Fruit fly (Drosophila melanogaster) Kc167 (cell line): ENCODE results near the gene CG13385.

Experiments
- Myc ChIP-seq: fragments of >200 bp; optimal IDR thresholded peaks from 2 replicates; lab custom pipeline; 2017; ENCODE audit warnings: missing external identifiers
- Sin3A ChIP-seq: fragments of >200 bp; optimal IDR thresholded peaks from 2 replicates; lab custom pipeline; 2018; ENCODE audit warnings: missing external identifiers
- h ChIP-seq: fragments of >200 bp; optimal IDR thresholded peaks from 3 replicates; lab custom pipeline; 2018; ENCODE audit warnings: missing external identifiers
- insv ChIP-seq: fragments of >200 bp; optimal IDR thresholded peaks from 3 replicates; lab custom pipeline; 2018; ENCODE audit warnings: missing external identifiers
- psq ChIP-seq: fragments of >200 bp; optimal IDR thresholded peaks from 2 replicates; lab custom pipeline; 2017; ENCODE audit warnings: missing external identifiers
- ttk ChIP-seq: sonication (Bioruptor generic); optimal IDR thresholded peaks from 2 replicates; lab custom pipeline; 2017; ENCODE audit warnings: missing external identifiers

Gene CG13385

dm6 chr2L:8395996-8396699 is at the start of gene CG13385, which contains the start of gene Peritrophin-15a:
TSS of gene CG13385 (plus strand) at chr2L:8396649.
TSS of gene Peritrophin-15a (minus strand) at chr2L:8396096.
- TF ChIP-seq Myc (lab: Kevin White, UChicago) (no peak), ttk (lab: Kevin White, UChicago) (no peak), insv (lab: Kevin White, UChicago) (no peak), psq (lab: Kevin White, UChicago) (no peak), h (lab: Kevin White, UChicago) (no peak), Sin3A (no peak)

dm6 chr2L:8350560-8351171 is 45.8 kb upstream of the CG13385 start:
- TF ChIP-seq h (lab: Kevin White, UChicago): no peak
- TF ChIP-seq insv (lab: Kevin White, UChicago): no peak
- no peak for TF ChIP-seq Myc (lab: Kevin White, UChicago)
- TF ChIP-seq Sin3A: no peak
- TF ChIP-seq ttk (lab: Kevin White, UChicago): no peak
- TF ChIP-seq psq (lab: Kevin White, UChicago): no peak

DNA sequence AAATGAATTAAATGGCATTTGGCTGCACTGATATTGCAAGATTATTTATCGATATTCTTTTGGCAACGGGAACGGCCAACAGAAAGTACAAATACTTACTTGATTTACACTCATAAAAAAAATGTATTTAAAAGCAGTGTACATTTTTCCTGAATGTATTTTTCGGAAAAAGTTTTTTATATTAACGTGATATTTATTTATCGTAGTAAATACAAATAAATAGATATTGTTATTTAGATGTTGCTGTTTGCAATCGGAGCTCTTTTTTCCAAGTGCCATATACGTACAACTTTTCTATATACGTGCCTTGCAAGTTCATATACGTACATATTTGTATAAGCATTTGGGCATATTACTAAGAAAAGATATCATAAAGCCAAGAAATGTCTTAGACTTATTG is 45.1 kb upstream of the CG13385 start:
- TF ChIP-seq insv (lab: Kevin White, UChicago) (no peak), ttk (lab: Kevin White, UChicago) (no peak), Sin3A (no peak), Myc (lab: Kevin White, UChicago) (no peak), psq (lab: Kevin White, UChicago) (no peak), h (lab: Kevin White, UChicago) (no peak)

dm6 chr2L:8351864-8352263 is 44.6 kb upstream of the CG13385 start, which contains the start of gene Mur29B:
TSS of gene Mur29B (plus strand) at chr2L:8352187.
- TF ChIP-seq psq (lab: Kevin White, UChicago): no peak
- TF ChIP-seq ttk (lab: Kevin White, UChicago): no peak

dm6 chr2L:8355419-8355818 is 41.0 kb upstream of the CG13385 start:
- TF ChIP-seq Sin3A (no peak), h (lab: Kevin White, UChicago) (no peak), psq (lab: Kevin White, UChicago) (no peak), Myc (lab: Kevin White, UChicago) (no peak), ttk (lab: Kevin White, UChicago) (no peak), insv (lab: Kevin White, UChicago) (no peak)

- TF ChIP-seq insv (lab: Kevin White, UChicago) (no peak), ttk (lab: Kevin White, UChicago) (no peak), psq (lab: Kevin White, UChicago) (no peak), h (lab: Kevin White, UChicago) (no peak), Sin3A (no peak), Myc (lab: Kevin White, UChicago) (no peak)
Measured at dm6 chr2L:8361204-8361952, 35.1 kb upstream of the CG13385 start.

- TF ChIP-seq psq (lab: Kevin White, UChicago): no peak
- no peak for TF ChIP-seq Sin3A
- no peak for TF ChIP-seq h (lab: Kevin White, UChicago)
- TF ChIP-seq ttk (lab: Kevin White, UChicago): no peak
- no peak for TF ChIP-seq insv (lab: Kevin White, UChicago)
- no peak for TF ChIP-seq Myc (lab: Kevin White, UChicago)
Measured at dm6 chr2L:8362273-8362954, 34.0 kb upstream of the CG13385 start, which contains the start of gene CG7627. TSS of gene CG7627 (minus strand) at chr2L:8362469.

dm6 chr2L:8362955-8363285 is 33.5 kb upstream of the CG13385 start:
- TF ChIP-seq Sin3A (no peak), insv (lab: Kevin White, UChicago) (no peak), h (lab: Kevin White, UChicago) (no peak), ttk (lab: Kevin White, UChicago) (no peak), Myc (lab: Kevin White, UChicago) (no peak), psq (lab: Kevin White, UChicago) (no peak)

DNA sequence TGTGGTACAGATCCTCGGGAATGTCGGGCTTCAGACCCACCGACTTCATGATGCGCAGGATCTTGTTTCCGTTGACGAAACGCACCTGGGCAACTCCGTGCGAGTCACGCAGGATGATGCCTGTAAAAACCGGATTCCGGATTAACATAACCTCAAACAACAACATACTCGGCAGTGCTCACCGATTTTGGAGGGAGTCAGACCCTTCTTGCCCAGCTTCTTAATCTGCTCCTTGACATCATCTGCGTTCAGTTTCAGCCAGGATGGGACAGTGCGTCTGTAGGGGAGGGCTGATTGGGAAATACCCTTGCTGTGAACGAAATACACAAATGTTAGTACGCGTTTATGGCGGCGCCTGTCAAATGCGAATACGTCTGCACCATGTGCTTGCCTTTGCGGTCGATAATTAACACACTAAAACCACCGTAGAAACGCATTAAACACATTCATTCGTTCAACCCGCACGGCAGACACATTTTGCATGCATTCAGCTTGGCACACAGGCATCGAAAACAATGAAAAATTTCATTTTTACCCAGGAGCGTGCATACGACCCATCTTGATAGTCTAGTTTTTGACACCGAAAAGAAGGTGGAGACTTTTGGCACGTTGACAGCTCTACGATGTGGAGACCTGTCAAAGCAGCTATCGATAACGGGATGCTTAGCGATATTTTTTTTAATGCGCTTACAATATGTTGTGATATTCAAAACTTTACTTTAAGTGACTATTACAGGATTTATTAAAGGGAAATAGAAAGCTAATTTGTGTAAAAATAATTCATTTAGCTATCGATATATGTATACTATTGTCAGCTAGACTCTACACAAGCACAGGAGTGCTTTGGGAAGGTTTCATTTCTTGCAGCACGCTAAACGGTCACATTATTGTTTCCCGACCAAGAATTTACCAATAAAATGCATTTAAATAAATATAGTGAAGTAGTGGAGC is 32.2 kb upstream of the CG13385 start, which contains the start of the genes RpS13 and CSN8:
TSS of gene RpS13 (minus strand) at position 657 of the 951 bp plus-strand sequence.
TSS of gene CSN8 (plus strand) at position 850 of the 951 bp plus-strand sequence.
- no peak for TF ChIP-seq Sin3A
- no peak for TF ChIP-seq insv (lab: Kevin White, UChicago)
- no peak for TF ChIP-seq psq (lab: Kevin White, UChicago)
- no peak for TF ChIP-seq h (lab: Kevin White, UChicago)
- no peak for TF ChIP-seq Myc (lab: Kevin White, UChicago)
- TF ChIP-seq ttk (lab: Kevin White, UChicago): no peak
